Fruit fly (Drosophila melanogaster): ENCODE measurements around the gene CG9981.

CG9981 gene

dm6 chrX:16406083-16406482, 1.2 kb upstream of the CG9981 start:
- TF ChIP-seq exex (tag; optimal IDR thresholded peaks at IDR 0.05), result peak; percentile 28
- peak; percentile 20 for TF ChIP-seq lab (GFP tag; optimal IDR thresholded peaks at IDR 0.05)
- TF ChIP-seq sug (tag; optimal IDR thresholded peaks at IDR 0.05), result peak; percentile 6
- TF ChIP-seq Poxn (GFP tag; IDR thresholded peaks at IDR 0.05), result no peak
- TF ChIP-seq klu (GFP tag; IDR thresholded peaks at IDR 0.05), result no peak
- peak; percentile 51 for TF ChIP-seq CG34376 (GFP tag; optimal IDR thresholded peaks at IDR 0.05)
- TF ChIP-seq grau (tag; optimal IDR thresholded peaks at IDR 0.05), result peak; percentile 69
- TF ChIP-seq GATAe (GFP tag; conservative IDR thresholded peaks at IDR 0.05), result peak; percentile 56

- TF ChIP-seq CG18764 (GFP tag; optimal IDR thresholded peaks at IDR 0.05), result no peak
- TF ChIP-seq chif (GFP tag; optimal IDR thresholded peaks at IDR 0.05), result no peak
- TF ChIP-seq zen (tag; optimal IDR thresholded peaks at IDR 0.05), result no peak
- no peak for TF ChIP-seq ab (GFP tag; optimal IDR thresholded peaks at IDR 0.05)
- TF ChIP-seq Bdp1 (GFP tag; optimal IDR thresholded peaks at IDR 0.05), result no peak
- no peak for TF ChIP-seq ap (GFP tag; IDR thresholded peaks at IDR 0.05)
- no peak for TF ChIP-seq CG7963 (GFP tag; IDR thresholded peaks at IDR 0.05; ENCODE audit: partially characterized antibody)
- no peak for TF ChIP-seq HLH54F (GFP tag; optimal IDR thresholded peaks at IDR 0.05)
- TF ChIP-seq CG18599 (GFP tag; optimal IDR thresholded peaks at IDR 0.05), result no peak
- TF ChIP-seq sd (tag; optimal IDR thresholded peaks at IDR 0.05), result no peak
- TF ChIP-seq CG7271 (tag; optimal IDR thresholded peaks at IDR 0.05), result no peak
- TF ChIP-seq CG1647 (GFP tag; optimal IDR thresholded peaks at IDR 0.05), result no peak
- no peak for TF ChIP-seq CG34422 (GFP tag; IDR thresholded peaks at IDR 0.05)
- no peak for TF ChIP-seq CG3838 (GFP tag; optimal IDR thresholded peaks at IDR 0.05)
- no peak for TF ChIP-seq Nf-YB (GFP tag; optimal IDR thresholded peaks at IDR 0.05)
These were observed 287 bp upstream of the CG9981 start, which contains the start of gene CG4301 for dm6 chrX:16405209-16405608. CG4301 (plus strand) TSS chrX:16405509.

- TF ChIP-seq Mad (GFP tag; optimal IDR thresholded peaks at IDR 0.05) (peak; percentile 62), repo (GFP tag; optimal IDR thresholded peaks at IDR 0.05) (peak; percentile 31), GATAe (GFP tag; conservative IDR thresholded peaks at IDR 0.05) (peak; percentile 44), Fer3 (tag; optimal IDR thresholded peaks at IDR 0.05) (peak; percentile 84), CG4854 (GFP tag; optimal IDR thresholded peaks at IDR 0.05) (no peak), CG9932 (GFP tag; IDR thresholded peaks at IDR 0.05) (peak; percentile 72), CG6175 (GFP tag; IDR thresholded peaks at IDR 0.05) (peak; percentile 13; the same call in 1 of the 3 replicates), CoRest (tag; optimal IDR thresholded peaks at IDR 0.05) (peak; percentile 77), CG2678 (tag; optimal IDR thresholded peaks at IDR 0.05) (peak; percentile 89), al (GFP tag; IDR thresholded peaks at IDR 0.05) (peak; percentile 66), CG14710 (tag; optimal IDR thresholded peaks at IDR 0.05) (peak; percentile 28), schlank (tag; optimal IDR thresholded peaks at IDR 0.05) (peak; percentile 48), Gug (GFP tag; IDR thresholded peaks at IDR 0.05) (peak; percentile 46; the same call in 1 of the 4 replicates), CG3995 (GFP tag; optimal IDR thresholded peaks at IDR 0.05) (peak; percentile 7), HLH3B (GFP tag; IDR thresholded peaks at IDR 0.05) (peak; percentile 83), toy (GFP tag; IDR thresholded peaks at IDR 0.05) (0 out of 2 replicates have a peak, but pooled peaks have one; percentile 36), Scr (GFP tag; IDR thresholded peaks at IDR 0.05; ENCODE audit: partially characterized antibody) (no peak), CG9797 (GFP tag; optimal IDR thresholded peaks at IDR 0.05) (no peak), CG14860 (GFP tag; IDR thresholded peaks at IDR 0.05; ENCODE audit: partially characterized antibody) (no peak), Sox102F (GFP tag; optimal IDR thresholded peaks at IDR 0.05) (peak; percentile 88), CG17385 (GFP tag; optimal IDR thresholded peaks at IDR 0.05) (peak; percentile 68), CG1602 (GFP tag; optimal IDR thresholded peaks at IDR 0.05) (peak; percentile 54), Oaz (GFP tag; IDR thresholded peaks at IDR 0.05) (peak; percentile 52), nerfin-1 (tag; optimal IDR thresholded peaks at IDR 0.05) (peak; percentile 38), bowl (GFP tag; IDR thresholded peaks at IDR 0.05) (peak; percentile 43; the same call in 1 of the 2 replicates), grn (GFP tag; optimal IDR thresholded peaks at IDR 0.05) (peak; percentile 94)
These were observed 1.0 kb downstream of the CG9981 start for dm6 chrX:16403811-16404420.
